Fruit fly (Drosophila melanogaster) whole organism, wandering third instar larva: ENCODE results near the gene CG6006.

Source experiments
- CG9705 ChIP-seq: fragments of 200-800 bp; sonication (Bioruptor generic); optimal IDR thresholded peaks from 2 replicates; lab custom pipeline; 2018; ENCODE audit warnings: missing biosample characterization, mild to moderate bottlenecking, missing genetic modification characterization
- CrebA ChIP-seq: fragments of 200-800 bp; sonication (Bioruptor generic); optimal IDR thresholded peaks from 2 replicates; lab custom pipeline; 2016; ENCODE audit warnings: missing biosample characterization, mild to moderate bottlenecking, missing genetic modification characterization, borderline replicate concordance
- Dfd ChIP-seq: fragments of >200 bp; optimal IDR thresholded peaks from 2 replicates; lab custom pipeline; 2017; ENCODE audit warnings: missing biosample characterization, missing genetic modification characterization
- HLH106 ChIP-seq: fragments of 200-800 bp; optimal IDR thresholded peaks from 3 replicates; lab custom pipeline; 2019; ENCODE audit warnings: missing biosample characterization, mild to moderate bottlenecking, missing genetic modification characterization, moderate library complexity
- Hnf4 ChIP-seq: fragments of 200-800 bp; sonication (Bioruptor generic); optimal IDR thresholded peaks from 2 replicates; lab custom pipeline; 2016; ENCODE audit warnings: missing biosample characterization, mild to moderate bottlenecking, missing genetic modification characterization
- Hr78 ChIP-seq: fragments of >200 bp; optimal IDR thresholded peaks from 2 replicates; lab custom pipeline; 2017; ENCODE audit warnings: missing biosample characterization, missing genetic modification characterization
- Mio ChIP-seq: sonication (Bioruptor generic); optimal IDR thresholded peaks from 2 replicates; lab custom pipeline; 2016; ENCODE audit warnings: missing biosample characterization, missing genetic modification characterization
- OdsH ChIP-seq: fragments of 200-800 bp; sonication (Bioruptor generic); optimal IDR thresholded peaks from 2 replicates; lab custom pipeline; 2016; ENCODE audit warnings: missing biosample characterization, mild to moderate bottlenecking, missing genetic modification characterization
- Vsx2 ChIP-seq: fragments of 200-300, 225-300 bp; sonication (Bioruptor generic); optimal IDR thresholded peaks from 2 replicates; lab custom pipeline; 2018; ENCODE audit warnings: missing biosample characterization, missing genetic modification characterization; ENCODE audit not compliant: partially characterized antibody
- br ChIP-seq: fragments of 200-800 bp; sonication (Bioruptor generic); optimal IDR thresholded peaks from 2 replicates; lab custom pipeline; 2016; ENCODE audit warnings: missing biosample characterization, missing genetic modification characterization
- brk ChIP-seq: fragments of 200-800 bp; sonication (Bioruptor generic); optimal IDR thresholded peaks from 2 replicates; lab custom pipeline; 2016; ENCODE audit warnings: missing biosample characterization, mild to moderate bottlenecking, missing genetic modification characterization
- dmrt93B ChIP-seq: fragments of 200-800 bp; sonication (Bioruptor generic); optimal IDR thresholded peaks from 2 replicates; lab custom pipeline; 2018; ENCODE audit warnings: missing biosample characterization, mild to moderate bottlenecking, missing genetic modification characterization
- dsf ChIP-seq: sonication (Bioruptor generic); optimal IDR thresholded peaks from 2 replicates; lab custom pipeline; 2016; ENCODE audit warnings: missing biosample characterization, missing genetic modification characterization, borderline replicate concordance
- ey ChIP-seq: fragments of 200-800 bp; sonication (Bioruptor generic); optimal IDR thresholded peaks from 2 replicates; lab custom pipeline; 2016; ENCODE audit warnings: missing biosample characterization, missing genetic modification characterization
- foxo ChIP-seq, 2 experiments: fragments of 200-800 bp; sonication (Bioruptor generic); optimal IDR thresholded peaks; 2 replicates in 1 of 2; 3 replicates in 1 of 2; lab custom pipeline; 2016 to 2017; ENCODE audit warnings: missing biosample characterization in 2 of 2, missing genetic modification characterization in 2 of 2
- fru ChIP-seq: fragments of 200-800 bp; sonication (Bioruptor generic); optimal IDR thresholded peaks from 3 replicates; lab custom pipeline; 2016; ENCODE audit warnings: missing biosample characterization, mild to moderate bottlenecking, missing genetic modification characterization
- h ChIP-seq: fragments of 200-800 bp; sonication (Bioruptor generic); optimal IDR thresholded peaks from 3 replicates; lab custom pipeline; 2016; ENCODE audit warnings: missing biosample characterization, mild to moderate bottlenecking, missing genetic modification characterization
- lola ChIP-seq: fragments of >200 bp; optimal IDR thresholded peaks from 2 replicates; lab custom pipeline; 2017; ENCODE audit warnings: missing biosample characterization, missing genetic modification characterization
- pan ChIP-seq: fragments of >200 bp; optimal IDR thresholded peaks from 2 replicates; lab custom pipeline; 2017
- psq ChIP-seq: fragments of 200-800 bp; sonication (Bioruptor generic); optimal IDR thresholded peaks from 3 replicates; lab custom pipeline; 2017; ENCODE audit warnings: missing biosample characterization, mild to moderate bottlenecking, missing genetic modification characterization, moderate library complexity
- rgr ChIP-seq: fragments of 200-800 bp; sonication (Bioruptor generic); optimal IDR thresholded peaks from 3 replicates; lab custom pipeline; 2016; ENCODE audit warnings: missing biosample characterization, mild to moderate bottlenecking, missing genetic modification characterization
- sage ChIP-seq: fragments of 200-800 bp; sonication (Bioruptor generic); optimal IDR thresholded peaks from 2 replicates; lab custom pipeline; 2016; ENCODE audit warnings: missing biosample characterization, mild to moderate bottlenecking, missing genetic modification characterization
- tai ChIP-seq: sonication (Bioruptor generic); optimal IDR thresholded peaks from 2 replicates; lab custom pipeline; 2016; ENCODE audit warnings: missing biosample characterization, missing genetic modification characterization
- usp ChIP-seq: fragments of >200 bp; optimal IDR thresholded peaks from 2 replicates; lab custom pipeline; 2017; ENCODE audit warnings: missing biosample characterization, missing genetic modification characterization
- woc ChIP-seq: sonication (Bioruptor generic); optimal IDR thresholded peaks from 2 replicates; lab custom pipeline; 2016; ENCODE audit warnings: missing biosample characterization, mild to moderate bottlenecking, missing genetic modification characterization

The CG6006 gene

dm6 chr3R:16218251-16219030 lies 63.7 kb downstream of the CG6006 start:
- TF ChIP-seq Mio (no peak), dsf (GFP tag; lab: Kevin White, UChicago) (no peak), Dfd (peak; percentile 15), Hnf4 (GFP tag; lab: Kevin White, UChicago) (no peak), rgr (no peak), h (GFP tag; lab: Kevin White, UChicago) (no peak)

dm6 chr3R:16220050-16220670 lies 65.4 kb downstream of the CG6006 start:
- TF ChIP-seq brk (GFP tag; lab: Kevin White, UChicago) (no peak), CrebA (GFP tag; lab: Kevin White, UChicago) (no peak), HLH106 (tag; lab: Kevin White, UChicago) (no peak), Mio (no peak), woc (GFP tag; lab: Kevin White, UChicago) (no peak), ey (GFP tag; lab: Kevin White, UChicago) (no peak)

dm6 chr3R:16220854-16221253 lies 66.1 kb downstream of the CG6006 start:
- no peak for TF ChIP-seq Mio
- TF ChIP-seq psq (GFP tag; lab: Kevin White, UChicago): no peak
- TF ChIP-seq ey (GFP tag; lab: Kevin White, UChicago): no peak
- no peak for TF ChIP-seq brk (GFP tag; lab: Kevin White, UChicago)
- TF ChIP-seq dmrt93B (GFP tag; lab: Kevin White, UChicago): no peak
- TF ChIP-seq fru (GFP tag; lab: Kevin White, UChicago): no peak
- no peak for TF ChIP-seq OdsH (GFP tag; lab: Kevin White, UChicago)
- no peak for TF ChIP-seq lola
- TF ChIP-seq foxo (GFP tag; optimal IDR thresholded peaks at IDR 0.05; lab: Kevin White, UChicago): no peak
- no peak for TF ChIP-seq CG9705 (GFP tag; lab: Kevin White, UChicago)
- no peak for TF ChIP-seq Hr78 (GFP tag; lab: Kevin White, UChicago)
- TF ChIP-seq tai: no peak
- no peak for TF ChIP-seq Dfd
- TF ChIP-seq br: no peak
- TF ChIP-seq Vsx2 (GFP tag; lab: Kevin White, UChicago): no peak
- TF ChIP-seq usp (GFP tag; lab: Kevin White, UChicago): no peak
- TF ChIP-seq sage (GFP tag; lab: Kevin White, UChicago): no peak
- no peak for TF ChIP-seq Hnf4 (GFP tag; lab: Kevin White, UChicago)
- no peak for TF ChIP-seq pan
